Fruit fly (Drosophila melanogaster) whole organism: ENCODE measurements around the gene gukh.

Experiments used
- CG8478 ChIP-seq: fragments of >200 bp; optimal IDR thresholded peaks from 2 replicates; lab custom pipeline; 2018; ENCODE audit warnings: inconsistent platforms
- Dll ChIP-seq: fragments of >200 bp; optimal IDR thresholded peaks from 2 replicates; lab custom pipeline; 2017
- EcR ChIP-seq, 2 experiments: fragments of >200 bp; optimal IDR thresholded peaks; 2 replicates each; lab custom pipeline; 2017; ENCODE audit warnings: missing biosample characterization in 2 of 2, missing genetic modification characterization in 2 of 2, missing genetic modification reagents in 2 of 2
- pan ChIP-seq: fragments of >200 bp; optimal IDR thresholded peaks from 2 replicates; lab custom pipeline; 2017
- psq ChIP-seq: fragments of >200 bp; optimal IDR thresholded peaks from 2 replicates; lab custom pipeline; 2017
- usp ChIP-seq: fragments of >200 bp; optimal IDR thresholded peaks from 2 replicates; lab custom pipeline; 2017; ENCODE audit warnings: missing biosample characterization, missing genetic modification characterization, mixed read lengths

The gukh gene

DNA sequence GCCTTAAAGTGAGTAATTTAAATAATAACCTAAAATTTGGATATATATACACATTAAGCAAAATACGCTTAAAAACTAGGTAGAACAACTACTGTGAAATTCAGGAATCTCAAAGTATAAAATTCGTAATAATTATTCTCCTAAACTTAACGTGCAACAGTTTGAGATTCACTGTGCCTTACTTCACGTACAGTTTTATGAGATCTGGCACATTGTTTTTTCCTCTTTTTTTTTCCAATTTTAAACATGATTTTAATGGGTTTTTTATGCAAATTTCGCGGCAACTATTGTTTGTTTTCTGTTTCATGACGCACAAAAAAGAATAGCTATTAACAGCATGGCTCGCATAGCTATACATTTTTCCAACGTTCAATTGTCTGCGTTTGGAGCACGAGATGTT lies 28.1 kb downstream of the gukh start:
- TF ChIP-seq EcR (GFP tag; optimal IDR thresholded peaks at IDR 0.05; lab: Kevin White, UChicago) (no peak), pan (no peak), psq (lab: Kevin White, UChicago) (no peak), CG8478 (lab: Kevin White, UChicago) (no peak), Dll (lab: Kevin White, UChicago) (no peak), usp (no peak)

DNA sequence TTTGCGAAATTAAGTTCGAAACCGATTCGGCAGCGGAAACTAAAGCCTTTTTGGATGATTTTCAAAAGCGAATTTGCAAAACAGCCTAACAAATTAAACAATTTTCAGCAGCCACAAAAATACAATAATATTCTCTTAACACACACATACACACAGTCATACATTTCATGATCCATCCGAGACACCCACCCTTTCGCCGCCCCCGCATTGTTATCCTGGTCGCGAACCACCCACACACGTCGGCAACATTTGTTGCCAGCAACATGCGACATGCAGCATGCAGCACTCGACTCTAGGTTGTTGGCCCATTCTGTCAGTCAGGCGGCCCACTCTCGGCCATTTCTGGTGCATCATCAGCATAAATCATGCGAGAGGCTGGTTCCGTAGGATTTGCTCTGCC lies 30.2 kb downstream of the gukh start:
- no peak for TF ChIP-seq Dll (lab: Kevin White, UChicago)
- no peak for TF ChIP-seq pan
- TF ChIP-seq EcR (GFP tag; optimal IDR thresholded peaks at IDR 0.05; lab: Kevin White, UChicago) = no peak
- no peak for TF ChIP-seq psq (lab: Kevin White, UChicago)
- TF ChIP-seq usp = no peak
- TF ChIP-seq CG8478 (lab: Kevin White, UChicago) = no peak

DNA sequence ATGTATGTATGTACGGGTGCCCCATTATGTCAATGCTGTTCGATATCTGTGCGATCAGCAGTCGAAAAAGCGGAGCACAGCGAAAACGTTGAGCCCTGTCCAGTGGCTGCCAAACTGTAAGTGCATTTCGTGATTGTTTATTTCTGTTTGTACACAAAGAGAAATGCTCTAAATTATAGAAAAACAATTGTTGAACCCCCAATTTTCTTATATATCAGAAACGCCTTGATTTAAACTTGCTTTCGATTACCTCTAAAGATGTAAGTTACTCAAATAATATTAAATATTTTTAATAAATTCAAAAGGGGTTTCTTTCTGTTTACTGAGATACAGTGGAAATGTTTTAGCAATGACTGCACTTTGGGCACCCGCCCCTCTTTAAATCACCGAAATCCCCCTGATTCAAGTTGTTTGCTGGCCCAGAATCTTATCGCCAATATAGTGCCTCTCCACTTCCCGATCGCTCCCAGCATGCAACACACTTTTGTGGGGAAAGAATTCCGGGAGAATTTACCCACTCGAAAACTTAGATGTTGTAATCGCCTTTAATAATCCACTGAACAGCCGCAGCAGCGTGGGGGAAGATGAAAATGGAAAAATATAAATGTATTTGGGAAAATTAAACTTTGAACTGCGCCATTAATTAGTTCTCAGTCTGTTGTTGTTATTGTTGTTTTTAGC lies 31.1 kb downstream of the gukh start:
- TF ChIP-seq pan (no peak), usp (no peak), EcR (GFP tag; optimal IDR thresholded peaks at IDR 0.05; lab: Kevin White, UChicago) (no peak), Dll (lab: Kevin White, UChicago) (no peak), psq (lab: Kevin White, UChicago) (no peak), CG8478 (lab: Kevin White, UChicago) (no peak)

DNA sequence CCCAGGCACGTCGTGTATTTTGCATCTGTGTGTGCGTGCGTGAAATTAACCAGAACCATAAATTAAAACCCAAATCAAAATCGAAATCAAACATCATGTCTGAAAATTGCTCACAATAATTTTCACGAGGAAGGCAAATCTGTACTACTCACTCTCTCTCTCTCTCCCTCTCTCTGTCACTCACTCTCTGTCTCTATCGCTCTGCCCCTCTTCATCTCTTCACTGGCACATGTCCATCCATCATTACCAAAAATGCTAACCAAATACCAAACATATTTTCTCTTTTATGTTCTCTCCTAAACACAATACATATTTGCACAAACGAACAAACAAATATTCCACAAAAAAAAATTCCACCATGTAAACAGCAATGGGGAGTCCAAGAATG lies 31.6 kb downstream of the gukh start:
- TF ChIP-seq Dll (lab: Kevin White, UChicago) = no peak
- TF ChIP-seq psq (lab: Kevin White, UChicago) = no peak
- no peak for TF ChIP-seq pan
- no peak for TF ChIP-seq EcR (GFP tag; optimal IDR thresholded peaks at IDR 0.05; lab: Kevin White, UChicago)
- no peak for TF ChIP-seq CG8478 (lab: Kevin White, UChicago)
- TF ChIP-seq usp = no peak

DNA sequence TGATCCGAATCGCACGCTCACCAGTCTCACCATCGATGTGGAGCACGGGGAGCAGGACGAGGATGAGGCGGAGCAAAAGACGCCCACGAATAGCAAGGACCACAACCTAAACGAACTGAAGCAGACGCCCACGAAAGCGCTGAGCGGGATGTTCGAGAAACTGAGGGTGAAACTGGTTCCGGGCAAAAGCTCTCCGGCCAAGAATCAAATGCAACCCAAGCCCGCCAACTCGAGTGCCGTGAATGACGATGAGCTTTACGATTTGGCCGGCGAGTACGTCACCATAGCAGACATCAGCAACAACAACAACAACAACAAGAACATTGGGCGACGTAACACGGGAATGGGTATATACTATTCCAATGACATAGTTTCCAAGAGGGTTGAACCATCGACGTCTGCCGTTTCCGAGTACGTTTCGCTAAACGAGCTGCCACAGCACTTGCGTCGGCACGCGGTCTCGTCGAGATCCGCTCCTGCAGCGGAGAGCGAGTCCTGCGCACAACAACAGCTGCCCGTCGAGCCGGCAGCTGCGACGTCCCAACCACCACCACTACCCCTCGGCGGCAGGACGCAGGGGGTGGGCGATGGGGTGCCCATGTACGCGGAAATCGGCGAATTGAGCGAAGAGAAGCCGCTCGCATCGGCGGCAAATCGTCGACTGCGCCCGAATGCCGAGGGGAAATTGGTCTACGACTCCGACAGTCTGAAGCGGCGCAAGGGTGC lies 33.7 kb downstream of the gukh start:
- no peak for TF ChIP-seq usp
- TF ChIP-seq pan = no peak
- TF ChIP-seq Dll (lab: Kevin White, UChicago) = no peak
- TF ChIP-seq psq (lab: Kevin White, UChicago) = no peak
- TF ChIP-seq CG8478 (lab: Kevin White, UChicago) = no peak
- TF ChIP-seq EcR (GFP tag; optimal IDR thresholded peaks at IDR 0.05; lab: Kevin White, UChicago) = no peak

DNA sequence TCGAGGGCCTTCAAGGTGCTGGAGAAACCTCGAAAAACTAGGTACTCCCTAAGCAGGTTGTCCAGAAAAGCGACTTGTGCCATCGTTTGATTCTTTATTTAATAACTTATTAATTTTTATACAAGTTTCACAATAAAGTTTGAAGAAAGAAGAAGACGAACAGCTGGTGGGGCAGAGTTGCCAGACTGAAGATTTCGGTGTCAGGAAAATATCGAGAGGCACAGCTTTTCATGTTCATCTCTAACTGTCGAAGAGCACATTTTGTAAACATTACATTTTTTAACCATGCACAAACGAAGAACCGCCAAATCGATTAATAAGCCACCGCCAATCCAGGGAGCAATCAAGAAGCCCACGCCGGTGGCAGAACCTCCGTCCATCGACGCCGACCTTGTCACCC lies 40.0 kb downstream of the gukh start, which contains the start of the genes CG6005 and CG14286:
TSS of gene CG6005 (minus strand) at position 169 of the 400 bp plus-strand sequence.
TSS of gene CG14286 (plus strand) at position 231 of the 400 bp plus-strand sequence.
- TF ChIP-seq EcR (GFP tag; optimal IDR thresholded peaks at IDR 0.05; lab: Kevin White, UChicago) = no peak
- no peak for TF ChIP-seq psq (lab: Kevin White, UChicago)
- no peak for TF ChIP-seq CG8478 (lab: Kevin White, UChicago)
- TF ChIP-seq Dll (lab: Kevin White, UChicago) = no peak
- TF ChIP-seq usp = no peak
- no peak for TF ChIP-seq pan

DNA sequence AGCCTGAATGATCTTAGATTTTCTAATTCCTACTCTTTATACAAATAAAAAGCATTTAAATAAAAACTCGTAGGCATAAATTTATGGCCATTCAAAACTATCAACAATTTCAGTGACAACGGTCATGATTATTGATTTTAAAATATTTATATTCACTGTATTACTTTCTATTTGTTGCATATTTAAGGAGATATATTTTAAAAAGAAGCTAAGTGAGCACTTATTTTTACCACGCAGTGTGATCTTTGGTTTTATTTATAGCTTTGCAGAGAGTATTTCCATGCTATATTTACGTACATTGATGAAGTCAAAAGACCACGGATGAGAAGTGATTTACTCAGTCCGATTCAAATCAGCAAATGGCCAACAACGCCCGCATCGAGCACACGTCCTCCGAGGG lies 40.9 kb downstream of the gukh start, which contains the start of gene CG14285:
TSS of gene CG14285 (plus strand) at position 339 of the 400 bp plus-strand sequence.
- TF ChIP-seq Dll (lab: Kevin White, UChicago) = no peak
- TF ChIP-seq pan = no peak
- no peak for TF ChIP-seq usp
- TF ChIP-seq EcR (GFP tag; optimal IDR thresholded peaks at IDR 0.05; lab: Kevin White, UChicago) = no peak
- no peak for TF ChIP-seq CG8478 (lab: Kevin White, UChicago)
- no peak for TF ChIP-seq psq (lab: Kevin White, UChicago)

DNA sequence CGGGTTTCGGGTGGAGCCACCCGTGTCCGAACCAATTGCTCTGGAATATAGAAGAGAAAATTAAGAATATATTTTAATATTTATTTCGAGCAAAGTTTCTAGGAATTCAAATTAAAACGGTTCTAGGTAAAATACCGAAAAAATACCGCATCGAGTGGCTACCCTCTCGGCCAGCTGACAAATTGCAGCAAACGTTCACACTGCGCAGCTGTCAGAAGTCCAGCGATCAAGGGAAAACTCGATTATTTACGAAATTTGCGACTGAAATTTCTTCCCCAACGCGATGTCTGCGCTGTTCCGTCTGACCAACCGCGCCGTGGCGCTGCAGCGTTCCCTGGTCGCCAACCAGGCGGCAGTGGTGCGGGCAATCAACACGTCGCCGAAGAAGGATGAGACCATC lies 43.3 kb downstream of the gukh start, which contains the start of gene NP15.6:
TSS of gene NP15.6 (plus strand) at position 204 of the 400 bp plus-strand sequence.
- no peak for TF ChIP-seq EcR (GFP tag; optimal IDR thresholded peaks at IDR 0.05; lab: Kevin White, UChicago)
- TF ChIP-seq CG8478 (lab: Kevin White, UChicago) = no peak
- TF ChIP-seq pan = no peak
- TF ChIP-seq usp = no peak
- TF ChIP-seq psq (lab: Kevin White, UChicago) = no peak

DNA sequence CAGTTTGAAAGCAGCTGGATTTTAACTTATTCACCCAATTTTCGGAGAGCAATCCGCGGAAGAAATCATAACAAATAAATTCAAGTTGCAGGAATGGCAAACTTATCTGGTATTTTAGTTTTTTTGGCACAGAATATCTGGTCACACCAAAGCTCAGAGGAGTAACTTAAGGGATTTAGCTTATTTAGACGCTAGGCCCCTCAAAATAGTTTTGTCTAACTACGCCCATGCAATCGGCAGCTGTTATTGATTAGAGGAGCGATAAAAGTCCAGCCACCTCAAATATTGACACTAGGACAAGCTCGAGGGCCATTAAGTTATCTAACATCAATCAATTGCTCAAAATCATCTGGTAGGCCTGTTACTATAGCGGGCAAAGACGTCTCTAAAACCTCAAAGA lies 44.9 kb downstream of the gukh start, which contains the start of the genes GatA and P5cr:
TSS of gene GatA (minus strand) at position 100 of the 400 bp plus-strand sequence.
TSS of gene P5cr (plus strand) at position 174 of the 400 bp plus-strand sequence.
- TF ChIP-seq pan (no peak), EcR (GFP tag; optimal IDR thresholded peaks at IDR 0.05; lab: Kevin White, UChicago) (no peak), psq (lab: Kevin White, UChicago) (no peak), Dll (lab: Kevin White, UChicago) (no peak), CG8478 (lab: Kevin White, UChicago) (no peak), usp (no peak)

DNA sequence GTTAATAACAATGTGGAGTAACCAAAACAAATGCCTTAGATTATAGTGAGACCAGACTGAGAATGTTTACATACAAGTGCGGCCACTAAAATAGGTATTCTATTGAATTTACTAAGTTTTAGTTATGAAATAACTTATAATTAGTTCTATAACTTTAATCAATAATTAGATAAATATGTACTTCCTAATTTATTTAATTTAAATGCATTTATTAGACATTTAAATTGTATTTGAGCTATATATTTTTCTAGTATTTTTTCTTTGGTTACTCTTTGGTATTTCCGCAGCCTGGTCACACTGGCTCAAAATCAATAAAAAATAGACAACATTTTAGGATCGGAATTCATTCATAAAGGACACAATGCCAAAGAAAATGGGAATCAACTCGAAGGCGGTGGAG lies 47.4 kb downstream of the gukh start, which contains the start of the genes Prp18 and CG6013:
TSS of gene Prp18 (minus strand) at position 62 of the 400 bp plus-strand sequence.
TSS of gene CG6013 (plus strand) at position 294 of the 400 bp plus-strand sequence.
- TF ChIP-seq pan (no peak), Dll (lab: Kevin White, UChicago) (no peak), psq (lab: Kevin White, UChicago) (no peak), CG8478 (lab: Kevin White, UChicago) (no peak)

DNA sequence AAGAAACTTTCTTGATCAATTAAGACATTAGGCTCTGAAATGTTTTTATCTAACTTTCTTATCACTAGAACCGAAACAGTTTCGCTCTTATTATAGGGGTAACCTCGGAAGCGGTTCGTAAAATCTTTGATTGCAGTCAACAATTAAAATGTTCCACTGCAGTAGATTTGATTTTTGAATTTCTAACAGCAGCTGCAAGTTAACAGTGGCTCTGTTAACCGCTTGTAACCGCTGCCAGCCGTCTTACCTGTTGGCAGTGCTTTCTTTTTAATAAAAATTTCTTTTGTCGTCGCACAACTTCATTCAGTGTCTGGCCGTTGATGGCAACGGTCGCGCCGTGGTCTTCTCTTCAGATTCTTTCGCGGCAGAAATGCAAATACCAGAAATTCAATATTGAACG lies 49.4 kb downstream of the gukh start, which contains the start of gene CG6026:
TSS of gene CG6026 (plus strand) at position 301 of the 400 bp plus-strand sequence.
- TF ChIP-seq usp (no peak), psq (lab: Kevin White, UChicago) (no peak), EcR (GFP tag; optimal IDR thresholded peaks at IDR 0.05; lab: Kevin White, UChicago) (no peak), Dll (lab: Kevin White, UChicago) (no peak), CG8478 (lab: Kevin White, UChicago) (no peak), pan (no peak)
